Worm (Caenorhabditis elegans) whole organism, L4/young adult: ENCODE results near the gene F58B4.7.

ENCODE experiments used
- W03F9.2 ChIP-seq: fragments of 150-350 bp; optimal IDR thresholded peaks from 2 replicates; lab custom pipeline; 2014; ENCODE audit warnings: missing biosample characterization, missing genetic modification characterization
- dao-5 ChIP-seq: sonication (generic microtip); optimal IDR thresholded peaks from 2 replicates; lab custom pipeline; 2016; ENCODE audit warnings: missing genotype, missing genetic modification characterization, moderate library complexity, missing compliant biosample characterization
- him-1 ChIP-seq: sonication (generic microtip); optimal IDR thresholded peaks from 2 replicates; lab custom pipeline; 2016; ENCODE audit warnings: missing genotype, missing genetic modification reagents, missing genetic modification characterization, missing compliant biosample characterization

F58B4.7 gene

DNA sequence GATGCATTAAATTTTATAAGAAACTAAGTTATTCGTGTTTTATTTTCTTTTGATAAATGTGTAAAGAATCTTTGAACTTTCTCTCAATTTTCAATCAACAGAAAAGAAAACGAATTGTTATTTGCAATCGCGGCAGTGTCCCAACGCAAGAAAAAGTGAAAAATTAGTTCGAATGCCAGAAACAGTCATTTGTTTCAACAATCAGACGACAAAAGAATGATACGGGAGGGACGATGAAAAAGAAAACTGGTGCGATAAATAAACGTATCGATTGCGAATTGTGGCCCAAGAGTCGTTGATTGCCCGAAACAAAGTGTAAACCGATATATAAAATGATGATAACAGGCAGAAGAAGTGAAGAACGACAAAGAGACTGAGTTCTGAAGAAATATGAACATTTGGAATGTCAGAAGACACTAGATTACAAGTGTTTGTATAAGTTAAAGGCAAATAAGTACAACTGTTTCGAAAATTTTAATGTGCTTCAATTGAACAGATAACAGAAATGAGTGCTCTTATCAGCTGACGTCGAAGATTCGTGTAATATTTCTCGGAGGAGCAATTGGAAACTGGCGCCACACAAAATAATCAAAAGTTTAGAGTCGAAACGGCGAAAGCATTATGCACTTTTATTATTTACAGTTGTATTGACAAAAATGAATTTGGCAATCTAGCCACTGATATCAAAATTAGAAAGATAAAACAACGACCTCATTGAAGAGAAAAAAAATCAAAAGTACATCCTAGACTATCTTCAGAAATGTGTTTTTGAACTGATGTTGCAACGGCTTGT lies 45.1 kb downstream of the F58B4.7 start:
- TF ChIP-seq W03F9.2 (tag; lab: Kevin White, UChicago) (no peak), him-1 (no peak), dao-5 (tag; lab: Kevin White, UChicago) (no peak)

- TF ChIP-seq dao-5 (tag; lab: Kevin White, UChicago) = no peak
- TF ChIP-seq him-1 = no peak
- no peak for TF ChIP-seq W03F9.2 (tag; lab: Kevin White, UChicago)
Observed at ce11 chrV:10876512-10876911, 46.6 kb downstream of the F58B4.7 start.

- no peak for TF ChIP-seq dao-5 (tag; lab: Kevin White, UChicago)
Observed at ce11 chrV:10874938-10875599, 48.1 kb downstream of the F58B4.7 start.

- no peak for TF ChIP-seq dao-5 (tag; lab: Kevin White, UChicago)
Observed at ce11 chrV:10873190-10873589, 49.9 kb downstream of the F58B4.7 start.
